Fruit fly (Drosophila melanogaster) whole organism, embryonic: ENCODE data around the gene Kdsr.
A peak's percentile ranks its signal among the peaks of the same experiment; 100 is the strongest.

Experiments used
- ATbp ChIP-seq: fragments of 200-800 bp; sonication (Bioruptor generic); optimal IDR thresholded peaks from 2 replicates; lab custom pipeline; 2017; ENCODE audit warnings: missing biosample characterization, mild to moderate bottlenecking, missing genetic modification characterization, missing genetic modification reagents
- Abd-B ChIP-seq: fragments of 200-800 bp; sonication (Bioruptor generic); optimal IDR thresholded peaks from 2 replicates; lab custom pipeline; 2018; ENCODE audit warnings: missing biosample characterization, mild to moderate bottlenecking, missing genetic modification characterization, moderate library complexity
- B-H1 ChIP-seq: fragments of 200-800 bp; sonication (Bioruptor generic); IDR thresholded peaks from 3 replicates; pipeline ENCODE4 v1.3.6; 2022; ENCODE audit warnings: missing biosample characterization, missing genetic modification characterization
- C15 ChIP-seq: fragments of 200-800 bp; sonication (Bioruptor generic); IDR thresholded peaks from 3 replicates; pipeline ENCODE4 v1.3.6; 2022; ENCODE audit warnings: missing biosample characterization, missing genetic modification characterization
- CG10431 ChIP-seq: fragments of 200-800 bp; sonication (Bioruptor generic); optimal IDR thresholded peaks from 3 replicates; lab custom pipeline; 2018; ENCODE audit warnings: missing biosample characterization, mild to moderate bottlenecking, missing genetic modification characterization
- CG11247 ChIP-seq: fragments of 200-800 bp; sonication (Bioruptor generic); IDR thresholded peaks from 2 replicates; pipeline ENCODE4 v1.3.6; 2022; ENCODE audit warnings: missing biosample characterization, missing genetic modification characterization
- CG12299 ChIP-seq: fragments of 200-800 bp; sonication (Bioruptor generic); optimal IDR thresholded peaks from 2 replicates; lab custom pipeline; 2018; ENCODE audit warnings: missing biosample characterization, mild to moderate bottlenecking, missing genetic modification characterization
- CG12659 ChIP-seq: fragments of 200-800 bp; sonication (Bioruptor generic); optimal IDR thresholded peaks from 3 replicates; lab custom pipeline; 2017; ENCODE audit warnings: mild to moderate bottlenecking, missing biosample characterization, missing genetic modification reagents, missing genetic modification characterization
- CG12942 ChIP-seq: fragments of 200-800 bp; sonication (Bioruptor generic); optimal IDR thresholded peaks from 3 replicates; lab custom pipeline; 2016; ENCODE audit warnings: missing biosample characterization, missing genetic modification characterization
- CG13424 ChIP-seq: fragments of 200-800 bp; sonication (Bioruptor generic); optimal IDR thresholded peaks from 2 replicates; lab custom pipeline; 2019; ENCODE audit warnings: missing biosample characterization, mild to moderate bottlenecking, missing genetic modification characterization, moderate library complexity
- CG13894 ChIP-seq: fragments of 200-800 bp; sonication (Bioruptor generic); optimal IDR thresholded peaks from 3 replicates; lab custom pipeline; 2018; ENCODE audit warnings: missing biosample characterization, mild to moderate bottlenecking, missing genetic modification characterization, moderate library complexity
- CG14860 ChIP-seq: fragments of 200-800 bp; sonication (Bioruptor generic); IDR thresholded peaks from 3 replicates; pipeline ENCODE4 v1.3.6; 2022; ENCODE audit warnings: missing biosample characterization, missing genetic modification characterization; ENCODE audit not compliant: partially characterized antibody
- CG15696 ChIP-seq: fragments of 200-800 bp; sonication (Bioruptor generic); optimal IDR thresholded peaks from 2 replicates; lab custom pipeline; 2019; ENCODE audit warnings: missing biosample characterization, mild to moderate bottlenecking, missing genetic modification characterization, moderate library complexity
- CG1603 ChIP-seq: fragments of 200-800 bp; sonication (Bioruptor generic); optimal IDR thresholded peaks from 2 replicates; lab custom pipeline; 2019; ENCODE audit warnings: missing biosample characterization, mild to moderate bottlenecking, missing genetic modification characterization, moderate library complexity
- CG17385 ChIP-seq: fragments of 200-800 bp; sonication (Bioruptor generic); optimal IDR thresholded peaks from 3 replicates; lab custom pipeline; 2018; ENCODE audit warnings: missing biosample characterization, mild to moderate bottlenecking, missing genetic modification characterization
- CG1832 ChIP-seq: fragments of 200-800 bp; sonication (Bioruptor generic); optimal IDR thresholded peaks from 2 replicates; lab custom pipeline; 2017; ENCODE audit warnings: missing biosample characterization, mild to moderate bottlenecking, missing genetic modification characterization, inconsistent platforms
- CG18476 ChIP-seq: fragments of 200-800 bp; sonication (Bioruptor generic); optimal IDR thresholded peaks from 2 replicates; lab custom pipeline; 2016; ENCODE audit warnings: missing biosample characterization, mild to moderate bottlenecking, missing genetic modification characterization
- CG18599 ChIP-seq: fragments of 200-800 bp; sonication (Bioruptor generic); optimal IDR thresholded peaks from 3 replicates; lab custom pipeline; 2017; ENCODE audit warnings: missing biosample characterization, missing genetic modification characterization, mild to moderate bottlenecking, moderate library complexity, missing genetic modification reagents
- CG2199 ChIP-seq: fragments of 200-800 bp; sonication (Bioruptor generic); IDR thresholded peaks from 3 replicates; pipeline ENCODE4 v1.3.6; 2022; ENCODE audit warnings: missing biosample characterization, missing genetic modification characterization
- CG34422 ChIP-seq: fragments of 200-800 bp; sonication (Bioruptor generic); IDR thresholded peaks from 3 replicates; pipeline ENCODE4 v1.3.6; 2022; ENCODE audit warnings: missing biosample characterization, missing genetic modification characterization
- CG6683 ChIP-seq: fragments of 200-800 bp; sonication (Bioruptor generic); optimal IDR thresholded peaks from 2 replicates; lab custom pipeline; 2017; ENCODE audit warnings: missing biosample characterization, mild to moderate bottlenecking, missing genetic modification characterization, missing genetic modification reagents
- Chrac-16 ChIP-seq: fragments of 200-800 bp; sonication (Bioruptor generic); optimal IDR thresholded peaks from 3 replicates; lab custom pipeline; 2016; ENCODE audit warnings: missing biosample characterization, missing genetic modification characterization
- CkIIα-i1 ChIP-seq: fragments of 200-800 bp; sonication (Bioruptor generic); IDR thresholded peaks from 2 replicates; pipeline ENCODE4 v1.3.6; 2022; ENCODE audit warnings: missing biosample characterization, missing genetic modification characterization
- Dbx ChIP-seq: fragments of 200-800 bp; sonication (Bioruptor generic); IDR thresholded peaks from 3 replicates; pipeline ENCODE4 v1.3.6; 2022; ENCODE audit warnings: missing biosample characterization, missing genetic modification characterization
- Dek ChIP-seq: fragments of 200-800 bp; sonication (Bioruptor generic); optimal IDR thresholded peaks from 3 replicates; lab custom pipeline; 2019; ENCODE audit warnings: missing biosample characterization, mild to moderate bottlenecking, missing genetic modification characterization, moderate library complexity
- Eip74EF ChIP-seq, 2 experiments: fragments of 200-800 bp in 1 of 2; fragments of >200 bp in 1 of 2; sonication (Bioruptor generic) in 1 of 2; optimal IDR thresholded peaks; 2 replicates each; lab custom pipeline; 2017 to 2019; ENCODE audit warnings: missing biosample characterization in 2 of 2, missing genetic modification characterization in 2 of 2, mild to moderate bottlenecking in 1 of 2, moderate library complexity in 1 of 2
- HLH4C ChIP-seq: fragments of 200-800 bp; sonication (Bioruptor generic); IDR thresholded peaks from 3 replicates; pipeline ENCODE4 v1.3.6; 2022; ENCODE audit warnings: missing biosample characterization, missing genetic modification characterization; ENCODE audit not compliant: partially characterized antibody
- Oli ChIP-seq: fragments of 200-800 bp; sonication (Bioruptor generic); optimal IDR thresholded peaks from 2 replicates; lab custom pipeline; 2018; ENCODE audit warnings: missing biosample characterization, mild to moderate bottlenecking, missing genetic modification characterization, moderate library complexity
- Pdp1 ChIP-seq, 2 experiments: fragments of 200-800 bp; sonication (Bioruptor generic); optimal IDR thresholded peaks; 3 replicates each; lab custom pipeline; 2016; ENCODE audit warnings: missing biosample characterization in 2 of 2, missing genetic modification characterization in 2 of 2, mild to moderate bottlenecking in 1 of 2, moderate library complexity in 1 of 2
- Ravus ChIP-seq: fragments of 200-800 bp; sonication (Bioruptor generic); IDR thresholded peaks from 2 replicates; pipeline ENCODE4 v1.3.6; 2022; ENCODE audit warnings: missing biosample characterization, missing genetic modification characterization
- Six4 ChIP-seq: fragments of 200-800 bp; sonication (Bioruptor generic); optimal IDR thresholded peaks from 2 replicates; lab custom pipeline; 2016; ENCODE audit warnings: missing biosample characterization, missing genetic modification characterization
- Sry-δ ChIP-seq: fragments of 200-800 bp; sonication (Bioruptor generic); optimal IDR thresholded peaks from 2 replicates; lab custom pipeline; 2016; ENCODE audit warnings: missing biosample characterization, missing genetic modification characterization
- Vsx1 ChIP-seq: fragments of 200-800 bp; sonication (Bioruptor generic); optimal IDR thresholded peaks from 2 replicates; lab custom pipeline; 2017; ENCODE audit warnings: missing biosample characterization, mild to moderate bottlenecking, missing genetic modification characterization, missing genetic modification reagents
- Xbp1 ChIP-seq: fragments of 200-800 bp; sonication (Bioruptor generic); optimal IDR thresholded peaks from 3 replicates; lab custom pipeline; 2016; ENCODE audit warnings: missing biosample characterization, mild to moderate bottlenecking, missing genetic modification characterization
- YL-1 ChIP-seq: fragments of 200-800 bp; sonication (Bioruptor generic); optimal IDR thresholded peaks from 3 replicates; lab custom pipeline; 2017; ENCODE audit warnings: missing biosample characterization, mild to moderate bottlenecking, missing genetic modification characterization
- caup ChIP-seq: fragments of 200-800 bp; sonication (Bioruptor generic); optimal IDR thresholded peaks from 3 replicates; lab custom pipeline; 2017; ENCODE audit warnings: missing biosample characterization, mild to moderate bottlenecking, missing genetic modification characterization, moderate library complexity; ENCODE audit not compliant: severe bottlenecking
- chm ChIP-seq: fragments of 200-800 bp; sonication (Bioruptor generic); IDR thresholded peaks from 2 replicates; pipeline ENCODE4 v1.3.6; 2022; ENCODE audit warnings: missing biosample characterization, missing genetic modification characterization
- da ChIP-seq: fragments of 200-800 bp; sonication (Bioruptor generic); optimal IDR thresholded peaks from 2 replicates; lab custom pipeline; 2016; ENCODE audit warnings: missing biosample characterization, missing genetic modification characterization
- dan ChIP-seq: fragments of 200-800 bp; sonication (Bioruptor generic); IDR thresholded peaks from 2 replicates; pipeline ENCODE4 v1.3.6; 2022; ENCODE audit warnings: missing biosample characterization, missing genetic modification characterization
- gce ChIP-seq: fragments of 200-800 bp; sonication (Bioruptor generic); IDR thresholded peaks from 3 replicates; pipeline ENCODE4 v1.3.6; 2022; ENCODE audit warnings: missing biosample characterization, missing genetic modification characterization
- ham ChIP-seq: fragments of 200-800 bp; sonication (Bioruptor generic); IDR thresholded peaks from 2 replicates; pipeline ENCODE4 v1.3.6; 2022; ENCODE audit warnings: missing biosample characterization, missing genetic modification characterization
- her ChIP-seq: fragments of 200-800 bp; sonication (Bioruptor generic); optimal IDR thresholded peaks from 2 replicates; lab custom pipeline; 2016; ENCODE audit warnings: missing biosample characterization, missing genetic modification characterization
- hth ChIP-seq: fragments of >200 bp; optimal IDR thresholded peaks from 2 replicates; lab custom pipeline; 2017; ENCODE audit warnings: inconsistent platforms
- kah ChIP-seq: fragments of 200-800 bp; sonication (Bioruptor generic); optimal IDR thresholded peaks from 2 replicates; lab custom pipeline; 2018; ENCODE audit warnings: missing biosample characterization, mild to moderate bottlenecking, missing genetic modification characterization
- pzg ChIP-seq: fragments of 200-800 bp; sonication (Bioruptor generic); optimal IDR thresholded peaks from 3 replicates; lab custom pipeline; 2018; ENCODE audit warnings: missing biosample characterization, mild to moderate bottlenecking, missing genetic modification characterization, moderate library complexity
- sd ChIP-seq: fragments of 200-800 bp; sonication (Bioruptor generic); optimal IDR thresholded peaks from 3 replicates; lab custom pipeline; 2018; ENCODE audit warnings: missing biosample characterization, mild to moderate bottlenecking, missing genetic modification characterization, moderate library complexity
- seq ChIP-seq: fragments of 200-800 bp; sonication (Bioruptor generic); IDR thresholded peaks from 2 replicates; pipeline ENCODE4 v1.3.6; 2022; ENCODE audit warnings: missing biosample characterization, missing genetic modification characterization
- tgo ChIP-seq: fragments of 200-800 bp; sonication (Bioruptor generic); IDR thresholded peaks from 3 replicates; pipeline ENCODE4 v1.3.6; 2022; ENCODE audit warnings: missing biosample characterization, missing genetic modification characterization
- trh ChIP-seq: fragments of 200-800 bp; sonication (Bioruptor generic); optimal IDR thresholded peaks from 2 replicates; lab custom pipeline; 2016; ENCODE audit warnings: missing biosample characterization, missing genetic modification characterization
- unpg ChIP-seq: fragments of 200-800 bp; sonication (Bioruptor generic); optimal IDR thresholded peaks from 3 replicates; lab custom pipeline; 2018; ENCODE audit warnings: missing biosample characterization, mild to moderate bottlenecking, missing genetic modification characterization, moderate library complexity
- wek ChIP-seq: fragments of 200-800 bp; sonication (Bioruptor generic); optimal IDR thresholded peaks from 3 replicates; lab custom pipeline; 2018; ENCODE audit warnings: missing biosample characterization, mild to moderate bottlenecking, missing genetic modification characterization, moderate library complexity

Gene Kdsr

dm6 chr3R:25292864-25293284, 30.6 kb upstream of the Kdsr start, which contains the start of gene CG31098 (continued):
- TF ChIP-seq seq (GFP tag; lab: Robert Waterston, UW) (no peak), CG1603 (tag; lab: Kevin White, UChicago) (no peak), CG12942 (GFP tag; lab: Kevin White, UChicago) (no peak), Eip74EF (GFP tag; optimal IDR thresholded peaks at IDR 0.05; lab: Kevin White, UChicago) (no peak), sd (tag; lab: Kevin White, UChicago) (peak; percentile 95), tgo (GFP tag; lab: Robert Waterston, UW) (no peak), caup (GFP tag; lab: Kevin White, UChicago) (peak; percentile 39), Ravus (GFP tag; lab: Robert Waterston, UW) (no peak), CG18476 (GFP tag; lab: Kevin White, UChicago) (no peak), C15 (GFP tag; lab: Robert Waterston, UW) (no peak), Chrac-16 (GFP tag; lab: Kevin White, UChicago) (no peak), CG1832 (GFP tag; lab: Kevin White, UChicago) (no peak), Vsx1 (GFP tag; lab: Kevin White, UChicago) (peak; percentile 35), wek (GFP tag; lab: Kevin White, UChicago) (peak; percentile 40), CG34422 (GFP tag; lab: Robert Waterston, UW) (no peak; the same call in 2 of the 3 replicates), Abd-B (GFP tag; lab: Kevin White, UChicago) (no peak), hth (lab: Kevin White, UChicago) (no peak), ATbp (peak; percentile 39), Oli (no peak), CG11247 (GFP tag; lab: Robert Waterston, UW) (no peak), CkIIα-i1 (no peak), trh (no peak), pzg (no peak), CG13424 (peak; percentile 12), HLH4C (GFP tag; lab: Robert Waterston, UW) (no peak), CG18599 (peak; percentile 48), her (no peak), kah (no peak), CG12659 (GFP tag; lab: Kevin White, UChicago) (no peak), CG14860 (no peak), CG6683 (GFP tag; lab: Kevin White, UChicago) (no peak), Six4 (GFP tag; lab: Kevin White, UChicago) (no peak), CG2199 (GFP tag; lab: Robert Waterston, UW) (no peak), B-H1 (GFP tag; lab: Robert Waterston, UW) (no peak), CG13894 (tag; lab: Kevin White, UChicago) (peak; percentile 51), unpg (GFP tag; lab: Kevin White, UChicago) (peak; percentile 51), Pdp1 (GFP tag; optimal IDR thresholded peaks at IDR 0.05; lab: Kevin White, UChicago) (peak in 1 of 2 experiments; percentile 39), Xbp1 (GFP tag; lab: Kevin White, UChicago) (no peak), ham (GFP tag; lab: Robert Waterston, UW) (no peak), chm (GFP tag; lab: Robert Waterston, UW) (no peak; the same call in 1 of the 2 replicates), CG17385 (GFP tag; lab: Kevin White, UChicago) (peak; percentile 47), Dek (tag; lab: Kevin White, UChicago) (no peak), Sry-δ (GFP tag; lab: Kevin White, UChicago) (no peak), CG15696 (tag; lab: Kevin White, UChicago) (no peak), YL-1 (GFP tag; lab: Kevin White, UChicago) (peak; percentile 0), CG12299 (tag; lab: Kevin White, UChicago) (peak; percentile 35), dan (GFP tag; lab: Robert Waterston, UW) (no peak), gce (GFP tag; lab: Robert Waterston, UW) (no peak), Dbx (no peak), da (GFP tag; lab: Kevin White, UChicago) (no peak), CG10431 (GFP tag; lab: Kevin White, UChicago) (peak; percentile 26)
